Worm (Caenorhabditis elegans) whole organism, young adult: Measurements from ENCODE around the gene B0222.11.

Experiments
- B0261.1 ChIP-seq: sonication (generic microtip); optimal IDR thresholded peaks from 2 replicates; lab custom pipeline; 2016; ENCODE audit warnings: mild to moderate bottlenecking, missing genetic modification characterization, moderate library complexity, missing compliant biosample characterization
- C17E4.6 ChIP-seq: fragments of 200-800 bp; sonication (Bioruptor generic); IDR thresholded peaks from 2 replicates; pipeline ENCODE4 v1.3.6; 2022; ENCODE audit warnings: missing genetic modification reagents, missing genetic modification characterization, missing compliant biosample characterization
- F10E7.11 ChIP-seq: sonication (generic microtip); optimal IDR thresholded peaks from 2 replicates; lab custom pipeline; 2017; ENCODE audit warnings: mild to moderate bottlenecking, missing genetic modification characterization, moderate library complexity, missing compliant biosample characterization
- F57A8.1 ChIP-seq: fragments of 200-800 bp; sonication (Bioruptor generic); optimal IDR thresholded peaks from 2 replicates; lab custom pipeline; 2018; ENCODE audit warnings: mild to moderate bottlenecking, missing genetic modification characterization, moderate library complexity, missing compliant biosample characterization
- T07F8.4 ChIP-seq: sonication (generic microtip); optimal IDR thresholded peaks from 2 replicates; lab custom pipeline; 2016; ENCODE audit warnings: mild to moderate bottlenecking, missing genetic modification characterization, moderate library complexity, missing compliant biosample characterization
- akir-1 ChIP-seq: fragments of 200-800 bp; sonication (Bioruptor generic); optimal IDR thresholded peaks from 2 replicates; lab custom pipeline; 2018; ENCODE audit warnings: mild to moderate bottlenecking, missing genetic modification characterization, moderate library complexity, missing compliant biosample characterization
- ama-1 ChIP-seq, 3 experiments: fragments of 150-350 bp in 1 of 3; sonication (generic microtip) in 2 of 3; optimal IDR thresholded peaks; 2 replicates each; lab custom pipeline; 2014 to 2018; ENCODE audit warnings: missing biosample characterization in 2 of 3, missing genetic modification characterization in 2 of 3, missing genetic modification reagents in 2 of 3
- cebp-1 ChIP-seq, 2 experiments: fragments of 200-800 bp in 1 of 2; sonication (Bioruptor generic) in 1 of 2; sonication (generic microtip) in 1 of 2; IDR thresholded peaks in 1 of 2; optimal IDR thresholded peaks in 1 of 2; 2 replicates each; pipeline versions ENCODE4 v1.3.6 to Lab custom; 2017 to 2022; ENCODE audit warnings: missing compliant biosample characterization in 2 of 2, missing genetic modification characterization in 2 of 2, mild to moderate bottlenecking in 1 of 2, missing genetic modification reagents in 1 of 2, moderate library complexity in 1 of 2
- cebp-2 ChIP-seq: fragments of 200-800 bp; sonication (Bioruptor generic); IDR thresholded peaks from 2 replicates; pipeline ENCODE4 v1.3.6; 2022; ENCODE audit warnings: missing genetic modification characterization, missing compliant biosample characterization
- ceh-27 ChIP-seq: fragments of 200-800 bp; sonication (Bioruptor generic); optimal IDR thresholded peaks from 2 replicates; lab custom pipeline; 2018; ENCODE audit warnings: mild to moderate bottlenecking, missing genetic modification characterization, moderate library complexity, missing compliant biosample characterization
- chd-7 ChIP-seq: sonication (generic microtip); optimal IDR thresholded peaks from 2 replicates; lab custom pipeline; 2016; ENCODE audit warnings: mild to moderate bottlenecking, missing genetic modification characterization, moderate library complexity, missing compliant biosample characterization
- efl-1 ChIP-seq: fragments of 150-350 bp; optimal IDR thresholded peaks from 2 replicates; lab custom pipeline; 2014; ENCODE audit warnings: missing biosample characterization, missing genetic modification reagents, missing genetic modification characterization
- egl-44 ChIP-seq: fragments of 200-800 bp; sonication (Bioruptor generic); IDR thresholded peaks from 2 replicates; pipeline ENCODE4 v1.3.6; 2022; ENCODE audit warnings: missing genetic modification reagents, missing genetic modification characterization, missing compliant biosample characterization
- gei-17 ChIP-seq: fragments of 200-800 bp; sonication (Bioruptor generic); optimal IDR thresholded peaks from 2 replicates; lab custom pipeline; 2018; ENCODE audit warnings: mild to moderate bottlenecking, missing genetic modification characterization, missing compliant biosample characterization
- hlh-12 ChIP-seq: sonication (generic microtip); optimal IDR thresholded peaks from 2 replicates; lab custom pipeline; 2016; ENCODE audit warnings: missing genetic modification characterization, missing compliant biosample characterization
- hmg-1.2 ChIP-seq: fragments of 200-800 bp; sonication (Bioruptor generic); IDR thresholded peaks from 2 replicates; pipeline ENCODE4 v1.3.6; 2022; ENCODE audit warnings: missing genetic modification reagents, missing genetic modification characterization, missing compliant biosample characterization
- hmg-20 ChIP-seq: fragments of 200-800 bp; sonication (Bioruptor generic); IDR thresholded peaks from 2 replicates; pipeline ENCODE4 v1.3.6; 2022; ENCODE audit warnings: missing genetic modification reagents, missing genetic modification characterization, missing compliant biosample characterization
- hrde-1 ChIP-seq: sonication (generic microtip); optimal IDR thresholded peaks from 2 replicates; lab custom pipeline; 2016; ENCODE audit warnings: missing genetic modification characterization, mild to moderate bottlenecking, missing compliant biosample characterization, moderate library complexity, missing genotype, missing genetic modification reagents, borderline replicate concordance
- lag-1 ChIP-seq: fragments of 200-800 bp; sonication (Bioruptor generic); IDR thresholded peaks from 2 replicates; pipeline ENCODE4 v1.3.6; 2022; ENCODE audit warnings: missing genetic modification reagents, missing genetic modification characterization, missing compliant biosample characterization
- lin-26 ChIP-seq: fragments of 200-800 bp; sonication (Bioruptor generic); IDR thresholded peaks from 2 replicates; pipeline ENCODE4 v1.3.6; 2022; ENCODE audit warnings: missing genetic modification reagents, missing genetic modification characterization, missing compliant biosample characterization
- lin-40 ChIP-seq: sonication (generic microtip); optimal IDR thresholded peaks from 2 replicates; lab custom pipeline; 2016; ENCODE audit warnings: missing genetic modification characterization, mild to moderate bottlenecking, missing compliant biosample characterization, missing genotype, missing genetic modification reagents
- lsy-27 ChIP-seq: sonication (generic microtip); optimal IDR thresholded peaks from 2 replicates; lab custom pipeline; 2017; ENCODE audit warnings: missing genetic modification characterization, mild to moderate bottlenecking, missing compliant biosample characterization, antibody characterized with exemption, missing genotype, borderline replicate concordance; ENCODE audit not compliant: insufficient read depth
- madf-10 ChIP-seq: sonication (generic microtip); optimal IDR thresholded peaks from 2 replicates; lab custom pipeline; 2016; ENCODE audit warnings: mild to moderate bottlenecking, missing genetic modification characterization, missing compliant biosample characterization
- mes-4 ChIP-seq: sonication (generic microtip); optimal IDR thresholded peaks from 2 replicates; lab custom pipeline; 2016; ENCODE audit warnings: missing genotype, missing genetic modification characterization, missing compliant biosample characterization
- mxl-1 ChIP-seq: sonication (generic microtip); optimal IDR thresholded peaks from 2 replicates; lab custom pipeline; 2016; ENCODE audit warnings: missing genetic modification characterization, missing compliant biosample characterization
- nfyb-1 ChIP-seq: fragments of 200-800 bp; sonication (Bioruptor generic); IDR thresholded peaks from 2 replicates; pipeline ENCODE4 v1.3.6; 2022; ENCODE audit warnings: missing genetic modification reagents, missing genetic modification characterization, missing compliant biosample characterization
- nhr-120 ChIP-seq: fragments of 200-800 bp; sonication (Bioruptor generic); IDR thresholded peaks from 2 replicates; pipeline ENCODE4 v1.3.6; 2022; ENCODE audit warnings: missing genetic modification characterization, missing compliant biosample characterization
- nhr-27 ChIP-seq: fragments of 200-800 bp; sonication (Bioruptor generic); optimal IDR thresholded peaks from 2 replicates; lab custom pipeline; 2018; ENCODE audit warnings: mild to moderate bottlenecking, missing genetic modification characterization, moderate library complexity, missing compliant biosample characterization
- nhr-80 ChIP-seq: sonication (generic microtip); optimal IDR thresholded peaks from 2 replicates; lab custom pipeline; 2016; ENCODE audit warnings: missing genetic modification characterization, missing compliant biosample characterization
- pbrm-1 ChIP-seq: fragments of 200-800 bp; sonication (Bioruptor generic); IDR thresholded peaks from 2 replicates; pipeline ENCODE4 v1.3.6; 2022; ENCODE audit warnings: missing genetic modification reagents, missing genetic modification characterization, missing compliant biosample characterization
- repo-1 ChIP-seq: sonication (generic microtip); optimal IDR thresholded peaks from 2 replicates; lab custom pipeline; 2017; ENCODE audit warnings: mild to moderate bottlenecking, missing genetic modification characterization, missing compliant biosample characterization
- sdz-38 ChIP-seq: sonication (generic microtip); optimal IDR thresholded peaks from 2 replicates; lab custom pipeline; 2016; ENCODE audit warnings: missing genotype, missing genetic modification characterization, missing compliant biosample characterization
- snpc-1.1 ChIP-seq: sonication (generic microtip); optimal IDR thresholded peaks from 2 replicates; lab custom pipeline; 2017; ENCODE audit warnings: missing genetic modification characterization, mild to moderate bottlenecking, missing compliant biosample characterization, antibody characterized with exemption, moderate library complexity, missing genotype, missing genetic modification reagents; ENCODE audit not compliant: insufficient read depth
- unc-62 ChIP-seq: fragments of 150-350 bp; optimal IDR thresholded peaks from 2 replicates; lab custom pipeline; 2014; ENCODE audit warnings: missing biosample characterization, missing genetic modification reagents, missing genetic modification characterization
- zim-3 ChIP-seq: sonication (generic microtip); optimal IDR thresholded peaks from 2 replicates; lab custom pipeline; 2017; ENCODE audit warnings: mild to moderate bottlenecking, missing genetic modification characterization, moderate library complexity, missing compliant biosample characterization

The B0222.11 gene

ce11 chrV:9133950-9134349, 34.0 kb downstream of the B0222.11 start, which contains the start of gene B0222.1:
B0222.1 (plus strand) TSS chrV:9134255.
- no peak for TF ChIP-seq egl-44 (GFP tag; lab: Robert Waterston, UW)
- TF ChIP-seq chd-7 (tag; lab: Kevin White, UChicago): no peak
- TF ChIP-seq ama-1 (optimal IDR thresholded peaks at IDR 0.05; lab: Kevin White, UChicago): no peak
- TF ChIP-seq ama-1 (GFP tag; optimal IDR thresholded peaks at IDR 0.05; lab: Kevin White, UChicago): no peak
- TF ChIP-seq B0261.1 (tag; lab: Kevin White, UChicago): no peak
- TF ChIP-seq nhr-120 (GFP tag; lab: Robert Waterston, UW): no peak
- TF ChIP-seq F57A8.1 (GFP tag; lab: Kevin White, UChicago): no peak

- TF ChIP-seq hlh-12 (no peak), lin-40 (tag; lab: Kevin White, UChicago) (no peak), mes-4 (no peak), hmg-20 (GFP tag; lab: Robert Waterston, UW) (no peak)
Observed at ce11 chrV:9132043-9132442, 35.9 kb downstream of the B0222.11 start, which contains the start of gene F21C10.1. F21C10.1 (plus strand) TSS chrV:9132343.

ce11 chrV:9130766-9131165, 37.2 kb downstream of the B0222.11 start, which contains the start of gene F21C10.19:
F21C10.19 (plus strand) TSS chrV:9131066.
- no peak for TF ChIP-seq sdz-38 (tag; lab: Kevin White, UChicago)
- no peak for TF ChIP-seq ceh-27 (GFP tag; lab: Kevin White, UChicago)
- TF ChIP-seq egl-44 (GFP tag; lab: Robert Waterston, UW): no peak
- TF ChIP-seq repo-1 (tag; lab: Kevin White, UChicago): no peak
- TF ChIP-seq F10E7.11 (tag; lab: Kevin White, UChicago): no peak
- no peak for TF ChIP-seq cebp-2 (GFP tag; lab: Robert Waterston, UW)
- TF ChIP-seq nfyb-1 (GFP tag; lab: Robert Waterston, UW): no peak
- TF ChIP-seq chd-7 (tag; lab: Kevin White, UChicago): no peak
- no peak for TF ChIP-seq C17E4.6 (GFP tag; lab: Robert Waterston, UW)
- no peak for TF ChIP-seq T07F8.4 (tag; lab: Kevin White, UChicago)
- TF ChIP-seq zim-3: no peak
- no peak for TF ChIP-seq lin-26 (GFP tag; lab: Robert Waterston, UW)
- no peak for TF ChIP-seq snpc-1.1 (tag; lab: Kevin White, UChicago)
- no peak for TF ChIP-seq madf-10 (tag; lab: Kevin White, UChicago)
- TF ChIP-seq efl-1 (GFP tag; lab: Kevin White, UChicago): no peak
- TF ChIP-seq unc-62: no peak
- TF ChIP-seq gei-17 (GFP tag; lab: Kevin White, UChicago): no peak
- no peak for TF ChIP-seq nhr-80 (tag; lab: Kevin White, UChicago)
- no peak for TF ChIP-seq hrde-1 (tag; lab: Kevin White, UChicago)
- TF ChIP-seq akir-1: no peak

ce11 chrV:9128562-9128961, 39.4 kb downstream of the B0222.11 start:
- TF ChIP-seq hrde-1 (tag; lab: Kevin White, UChicago) (no peak), cebp-1 (GFP tag; IDR thresholded peaks at IDR 0.05; lab: Robert Waterston, UW) (peak; percentile 71; the same call in 1 of the 2 replicates), cebp-1 (tag; optimal IDR thresholded peaks at IDR 0.05; lab: Kevin White, UChicago) (peak; percentile 92), mxl-1 (tag; lab: Kevin White, UChicago) (no peak), pbrm-1 (no peak), hmg-1.2 (GFP tag; lab: Robert Waterston, UW) (peak; percentile 73; the same call in 1 of the 2 replicates), lsy-27 (no peak), lag-1 (GFP tag; lab: Robert Waterston, UW) (no peak), nfyb-1 (GFP tag; lab: Robert Waterston, UW) (0 out of 2 replicates have a peak, but pooled peaks have one; percentile 9), nhr-27 (tag; lab: Kevin White, UChicago) (no peak), madf-10 (tag; lab: Kevin White, UChicago) (no peak)
- TF ChIP-seq, all 124 proteins: peak for 3
